Worm (Caenorhabditis elegans) whole organism, L4 larva: ENCODE measurements around the gene K09F6.7.

ENCODE experiments used
- F26F4.8 ChIP-seq: fragments of 200-800 bp; sonication (Bioruptor generic); conservative IDR thresholded peaks from 2 replicates; pipeline ENCODE4 v1.3.6; 2022; ENCODE audit warnings: missing genetic modification characterization, missing compliant biosample characterization
- F44E2.7 ChIP-seq: fragments of 200-800 bp; sonication (Bioruptor generic); IDR thresholded peaks from 2 replicates; pipeline ENCODE4 v2.1.2; 2022; ENCODE audit warnings: missing genetic modification characterization, missing compliant biosample characterization
- Y48G9A.11 ChIP-seq: fragments of 200-800 bp; sonication (Bioruptor generic); IDR thresholded peaks from 2 replicates; pipeline ENCODE4 v1.3.6; 2022; ENCODE audit warnings: missing genetic modification reagents, missing genetic modification characterization, missing compliant biosample characterization
- Y5F2A.4 ChIP-seq: fragments of 200-800 bp; sonication (Bioruptor generic); optimal IDR thresholded peaks from 2 replicates; lab custom pipeline; 2018; ENCODE audit warnings: mild to moderate bottlenecking, missing genetic modification characterization, missing compliant biosample characterization
- Y75B8A.6 ChIP-seq: fragments of 200-800 bp; sonication (Bioruptor generic); IDR thresholded peaks from 2 replicates; pipeline ENCODE4 v1.3.6; 2022; ENCODE audit warnings: missing genetic modification reagents, missing genetic modification characterization, missing compliant biosample characterization
- ZK337.2 ChIP-seq: fragments of 200-800 bp; sonication (Bioruptor generic); IDR thresholded peaks from 2 replicates; pipeline ENCODE4 v1.3.6; 2022; ENCODE audit warnings: missing genetic modification reagents, missing genetic modification characterization, missing compliant biosample characterization
- ZK546.5 ChIP-seq, 2 experiments: sonication (generic microtip); optimal IDR thresholded peaks; 2 replicates each; lab custom pipeline; 2017; ENCODE audit warnings: missing biosample characterization in 2 of 2, missing genetic modification characterization in 2 of 2
- aha-1 ChIP-seq: fragments of 150-350 bp; peaks from one replicate; lab custom pipeline; 2014; ENCODE audit warnings: missing biosample characterization, missing genetic modification characterization
- ama-1 ChIP-seq: fragments of 150-350 bp; optimal IDR thresholded peaks from 2 replicates; lab custom pipeline; 2014; ENCODE audit warnings: inconsistent platforms, mixed read lengths
- ceh-20 ChIP-seq: fragments of 200-800 bp; sonication (Bioruptor generic); IDR thresholded peaks from 2 replicates; pipeline ENCODE4 v1.3.6; 2022; ENCODE audit warnings: missing genetic modification reagents, missing genetic modification characterization, missing compliant biosample characterization
- ceh-28 ChIP-seq: fragments of 150-350 bp; optimal IDR thresholded peaks from 2 replicates; lab custom pipeline; 2014; ENCODE audit warnings: missing biosample characterization, missing genetic modification reagents, missing genetic modification characterization
- ceh-32 ChIP-seq: sonication (generic microtip); optimal IDR thresholded peaks from 2 replicates; lab custom pipeline; 2016; ENCODE audit warnings: mild to moderate bottlenecking, missing genetic modification characterization, missing compliant biosample characterization; ENCODE audit not compliant: poor library complexity
- ces-1 ChIP-seq: fragments of 150-350 bp; sonication (generic microtip); optimal IDR thresholded peaks from 4 replicates; lab custom pipeline; 2014; ENCODE audit warnings: missing biosample characterization, missing genetic modification reagents, missing genetic modification characterization
- daf-12 ChIP-seq: fragments of 150-350 bp; optimal IDR thresholded peaks from 2 replicates; lab custom pipeline; 2014; ENCODE audit warnings: missing biosample characterization, missing genetic modification reagents, missing genetic modification characterization
- daf-16 ChIP-seq, 3 experiments: sonication (generic microtip); optimal IDR thresholded peaks; 2 replicates each; lab custom pipeline; 2016 to 2017; ENCODE audit warnings: missing genetic modification characterization in 3 of 3, missing genetic modification reagents in 3 of 3, mild to moderate bottlenecking in 2 of 3, missing compliant biosample characterization in 2 of 3, missing biosample characterization in 1 of 3, moderate library complexity in 1 of 3
- dmd-6 ChIP-seq: fragments of 200-800 bp; sonication (Bioruptor generic); IDR thresholded peaks from 2 replicates; pipeline ENCODE4 v1.3.6; 2022; ENCODE audit warnings: missing genetic modification reagents, missing genetic modification characterization, missing compliant biosample characterization
- dve-1 ChIP-seq: sonication (generic microtip); optimal IDR thresholded peaks from 2 replicates; lab custom pipeline; 2017; ENCODE audit warnings: antibody characterized with exemption, mild to moderate bottlenecking, missing genetic modification characterization, missing compliant biosample characterization; ENCODE audit not compliant: insufficient read depth
- fos-1 ChIP-seq: fragments of 150-350 bp; optimal IDR thresholded peaks from 2 replicates; lab custom pipeline; 2014; ENCODE audit warnings: missing biosample characterization, missing genetic modification characterization
- hlh-11 ChIP-seq: fragments of 200-800 bp; sonication (Bioruptor generic); optimal IDR thresholded peaks from 2 replicates; lab custom pipeline; 2018; ENCODE audit warnings: mild to moderate bottlenecking, missing genetic modification characterization, missing compliant biosample characterization
- hlh-30 ChIP-seq: sonication (generic microtip); optimal IDR thresholded peaks from 2 replicates; lab custom pipeline; 2017; ENCODE audit warnings: antibody characterized with exemption, mild to moderate bottlenecking, missing genetic modification characterization, missing compliant biosample characterization; ENCODE audit not compliant: insufficient read depth
- hmg-1.1 ChIP-seq: fragments of 200-800 bp; sonication (Bioruptor generic); IDR thresholded peaks from 2 replicates; pipeline ENCODE4 v1.3.6; 2022; ENCODE audit warnings: missing genetic modification reagents, missing genetic modification characterization, missing compliant biosample characterization
- lin-1 ChIP-seq: fragments of 200-800 bp; sonication (Bioruptor generic); IDR thresholded peaks from 2 replicates; pipeline ENCODE4 v1.3.6; 2022; ENCODE audit warnings: missing genetic modification reagents, missing genetic modification characterization, missing compliant biosample characterization
- lsy-2 ChIP-seq, 2 experiments: fragments of 150-350 bp in 1 of 2; sonication (generic microtip) in 1 of 2; optimal IDR thresholded peaks; 2 replicates each; lab custom pipeline; 2014 to 2017; ENCODE audit warnings: missing biosample characterization in 2 of 2, missing genetic modification characterization in 2 of 2
- madf-5 ChIP-seq, 2 experiments: fragments of 200-800 bp; sonication (Bioruptor generic); IDR thresholded peaks; 2 replicates each; pipeline ENCODE4 v1.3.6; 2022; ENCODE audit warnings: missing compliant biosample characterization in 2 of 2, missing genetic modification characterization in 2 of 2
- mdl-1 ChIP-seq, 2 experiments: fragments of 150-350 bp in 1 of 2; sonication (generic microtip) in 1 of 2; optimal IDR thresholded peaks; 2 replicates each; lab custom pipeline; 2014 to 2017; ENCODE audit warnings: missing biosample characterization in 2 of 2, missing genetic modification characterization in 2 of 2
- mdt-29 ChIP-seq: fragments of 200-800 bp; sonication (Bioruptor generic); IDR thresholded peaks from 2 replicates; pipeline ENCODE4 v1.3.6; 2022; ENCODE audit warnings: missing genetic modification reagents, missing genetic modification characterization, missing compliant biosample characterization
- mxl-3 ChIP-seq: fragments of 200-800 bp; sonication (Bioruptor generic); optimal IDR thresholded peaks from 2 replicates; lab custom pipeline; 2018; ENCODE audit warnings: mild to moderate bottlenecking, missing genetic modification characterization, missing compliant biosample characterization
- nhr-25 ChIP-seq: sonication (generic microtip); optimal IDR thresholded peaks from 2 replicates; lab custom pipeline; 2017; ENCODE audit warnings: missing genetic modification characterization, mild to moderate bottlenecking, missing compliant biosample characterization, antibody characterized with exemption, moderate library complexity, borderline replicate concordance; ENCODE audit not compliant: insufficient read depth
- nhr-28 ChIP-seq: fragments of 150-350 bp; optimal IDR thresholded peaks from 2 replicates; lab custom pipeline; 2014; ENCODE audit warnings: missing biosample characterization, missing genetic modification characterization
- nhr-41 ChIP-seq: fragments of 200-800 bp; sonication (Bioruptor generic); IDR thresholded peaks from 2 replicates; pipeline ENCODE4 v1.3.6; 2022; ENCODE audit warnings: missing genetic modification reagents, missing genetic modification characterization, missing compliant biosample characterization
- nhr-6 ChIP-seq: fragments of 150-350 bp; optimal IDR thresholded peaks from 2 replicates; lab custom pipeline; 2014; ENCODE audit warnings: missing biosample characterization, missing genetic modification characterization
- nhr-76 ChIP-seq: fragments of 150-350 bp; optimal IDR thresholded peaks from 2 replicates; lab custom pipeline; 2014; ENCODE audit warnings: missing biosample characterization, missing genetic modification characterization
- nhr-77 ChIP-seq: fragments of 150-350 bp; optimal IDR thresholded peaks from 2 replicates; lab custom pipeline; 2014; ENCODE audit warnings: missing biosample characterization, missing genetic modification characterization
- pha-4 ChIP-seq, 2 experiments: fragments of 150-350 bp in 1 of 2; fragments of 200-800 bp in 1 of 2; sonication (Bioruptor generic) in 1 of 2; IDR thresholded peaks in 1 of 2; optimal IDR thresholded peaks in 1 of 2; 2 replicates each; pipeline versions ENCODE4 v1.3.6 to Lab custom; 2014 to 2022; ENCODE audit warnings: missing genetic modification characterization in 2 of 2, missing genetic modification reagents in 2 of 2, missing biosample characterization in 1 of 2, missing compliant biosample characterization in 1 of 2
- php-3 ChIP-seq: fragments of 200-800 bp; sonication (Bioruptor generic); IDR thresholded peaks from 2 replicates; pipeline ENCODE4 v1.3.6; 2022; ENCODE audit warnings: missing genetic modification reagents, missing genetic modification characterization, missing compliant biosample characterization
- pqm-1 ChIP-seq: sonication (generic microtip); optimal IDR thresholded peaks from 2 replicates; lab custom pipeline; 2017; ENCODE audit warnings: missing biosample characterization, missing genetic modification characterization
- rbr-2 ChIP-seq: sonication (generic microtip); optimal IDR thresholded peaks from 2 replicates; lab custom pipeline; 2016; ENCODE audit warnings: missing genotype, missing genetic modification characterization, missing compliant biosample characterization
- sdz-12 ChIP-seq: fragments of 200-800 bp; sonication (Bioruptor generic); optimal IDR thresholded peaks from 2 replicates; lab custom pipeline; 2018; ENCODE audit warnings: mild to moderate bottlenecking, missing genetic modification characterization, missing compliant biosample characterization
- tag-97 ChIP-seq: fragments of 200-800 bp; sonication (Bioruptor generic); IDR thresholded peaks from 2 replicates; pipeline ENCODE4 v1.3.6; 2022; ENCODE audit warnings: missing genetic modification characterization, missing compliant biosample characterization
- tra-1 ChIP-seq: fragments of 200-800 bp; sonication (Bioruptor generic); IDR thresholded peaks from 2 replicates; pipeline ENCODE4 v1.3.6; 2022; ENCODE audit warnings: missing genetic modification reagents, missing genetic modification characterization, missing compliant biosample characterization
- unc-130 ChIP-seq: sonication (generic microtip); optimal IDR thresholded peaks from 2 replicates; lab custom pipeline; 2016; ENCODE audit warnings: missing genetic modification reagents, missing genetic modification characterization, missing compliant biosample characterization
- unc-62 ChIP-seq, 3 experiments: fragments of 150-350 bp in 1 of 3; sonication (generic microtip); optimal IDR thresholded peaks in 2 of 3; peaks in 1 of 3; 1 replicate in 1 of 3; 2 replicates in 2 of 3; lab custom pipeline; 2014 to 2017; ENCODE audit warnings: missing biosample characterization in 3 of 3, missing genetic modification characterization in 3 of 3, missing genetic modification reagents in 3 of 3, missing genotype in 1 of 3
- vab-7 ChIP-seq: fragments of 200-800 bp; sonication (Bioruptor generic); IDR thresholded peaks from 2 replicates; pipeline ENCODE4 v1.3.6; 2022; ENCODE audit warnings: missing genetic modification reagents, missing genetic modification characterization, missing compliant biosample characterization
- zag-1 ChIP-seq: fragments of 150-350 bp; optimal IDR thresholded peaks from 2 replicates; lab custom pipeline; 2014; ENCODE audit warnings: missing biosample characterization, missing genetic modification characterization
- zfp-2 ChIP-seq: sonication (generic microtip); optimal IDR thresholded peaks from 2 replicates; lab custom pipeline; 2016; ENCODE audit warnings: mild to moderate bottlenecking, missing genetic modification characterization, missing compliant biosample characterization
- zip-2 ChIP-seq: fragments of 150-350 bp; optimal IDR thresholded peaks from 2 replicates; lab custom pipeline; 2014; ENCODE audit warnings: missing biosample characterization, missing genetic modification characterization
- ztf-11 ChIP-seq: fragments of 150-350 bp; optimal IDR thresholded peaks from 2 replicates; lab custom pipeline; 2014; ENCODE audit warnings: missing biosample characterization, missing genetic modification characterization
- ztf-7 ChIP-seq: fragments of 150-350 bp; optimal IDR thresholded peaks from 2 replicates; lab custom pipeline; 2014; ENCODE audit warnings: missing biosample characterization, missing genetic modification characterization

The K09F6.7 gene

DNA sequence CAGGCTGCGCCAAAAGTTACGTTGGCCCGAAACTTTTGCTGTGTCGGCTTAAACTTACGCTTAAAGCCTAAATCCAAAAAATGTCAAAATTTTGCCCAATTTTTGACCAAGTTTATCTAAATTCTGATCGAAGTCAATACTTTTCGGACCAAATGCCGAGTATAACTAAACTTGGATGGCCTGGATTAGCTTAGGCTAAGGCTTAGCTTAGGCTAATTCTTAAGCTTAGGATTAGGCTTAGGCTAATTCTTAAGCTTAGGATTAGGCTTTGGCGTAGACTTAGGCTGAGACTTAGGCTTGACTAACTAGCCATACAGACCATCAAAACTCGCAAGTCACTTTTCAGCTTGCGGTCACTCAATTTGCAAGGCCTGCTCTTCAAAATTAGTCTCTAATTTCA, 44.2 kb upstream of the K09F6.7 start:
- TF ChIP-seq ceh-28 (tag; lab: Kevin White, UChicago) (no peak), unc-62 (GFP tag; optimal IDR thresholded peaks at IDR 0.05 in 1 of 2; lab: Kevin White, UChicago) (peak in 1 of 2 experiments; percentile 19), unc-62 (tag; optimal IDR thresholded peaks at IDR 0.05; lab: Kevin White, UChicago) (no peak)

DNA sequence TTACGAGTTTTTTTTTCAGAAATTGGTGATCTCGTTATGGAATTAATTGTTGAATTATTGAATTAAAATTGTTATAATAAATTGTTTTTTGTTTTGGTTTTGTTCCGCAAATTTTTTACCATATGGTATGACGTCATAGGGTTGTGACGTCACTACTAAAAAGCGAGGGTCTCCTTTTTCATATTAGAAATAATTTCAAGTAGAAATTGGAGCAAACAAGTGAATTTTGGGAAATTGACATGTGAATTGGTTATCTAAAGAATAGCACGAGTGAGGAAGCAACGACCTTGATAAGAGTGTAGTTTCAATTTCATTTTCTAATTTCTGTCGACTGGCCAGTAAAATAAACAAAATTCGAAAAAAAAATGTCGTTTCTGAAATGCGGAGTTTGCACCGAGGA, 43.6 kb upstream of the K09F6.7 start, which contains the start of gene F43C11.7:
Gene F43C11.7, plus strand, starts transcription at position 326 of the 400 bp plus-strand sequence.
- no peak for TF ChIP-seq daf-16 (GFP tag; optimal IDR thresholded peaks at IDR 0.05; lab: Kevin White, UChicago)
- peak; percentile 63 for TF ChIP-seq daf-16 (tag; optimal IDR thresholded peaks at IDR 0.05; lab: Kevin White, UChicago)
- TF ChIP-seq ZK546.5 (tag; optimal IDR thresholded peaks at IDR 0.05; lab: Kevin White, UChicago) = no peak
- TF ChIP-seq ceh-20 (GFP tag; lab: Robert Waterston, UW) = no peak
- TF ChIP-seq zag-1 (tag; lab: Kevin White, UChicago) = no peak
- no peak for TF ChIP-seq tra-1 (GFP tag; lab: Robert Waterston, UW)
- TF ChIP-seq mdt-29 (GFP tag; lab: Robert Waterston, UW) = no peak
- no peak for TF ChIP-seq rbr-2 (tag; lab: Kevin White, UChicago)
- TF ChIP-seq lin-1 = no peak
- no peak for TF ChIP-seq vab-7 (GFP tag; lab: Robert Waterston, UW)
- no peak for TF ChIP-seq madf-5 (GFP tag; IDR thresholded peaks at IDR 0.05; lab: Robert Waterston, UW)
- no peak for TF ChIP-seq Y48G9A.11 (GFP tag; lab: Robert Waterston, UW)
- TF ChIP-seq ces-1 (GFP tag; lab: Kevin White, UChicago) = no peak
- no peak for TF ChIP-seq hmg-1.1
- peak; percentile 82 for TF ChIP-seq nhr-28
- TF ChIP-seq F44E2.7 = no peak
- peak in 1 of 2 experiments; percentile 35 for TF ChIP-seq mdl-1 (tag; optimal IDR thresholded peaks at IDR 0.05; lab: Kevin White, UChicago)
- peak; percentile 69 for TF ChIP-seq nhr-77
- TF ChIP-seq hlh-30 (tag; lab: Kevin White, UChicago) = peak; percentile 52
- TF ChIP-seq mxl-3 (GFP tag; lab: Kevin White, UChicago) = no peak
- TF ChIP-seq F26F4.8 (GFP tag; lab: Robert Waterston, UW) = no peak
- TF ChIP-seq ztf-11 (tag; lab: Kevin White, UChicago) = no peak
- TF ChIP-seq dmd-6 (GFP tag; lab: Robert Waterston, UW) = peak; percentile 71
- peak; percentile 56 for TF ChIP-seq dve-1 (tag; lab: Kevin White, UChicago)
- TF ChIP-seq unc-62 (GFP tag; optimal IDR thresholded peaks at IDR 0.05 in 1 of 2; lab: Kevin White, UChicago) = no peak
- no peak for TF ChIP-seq unc-62 (tag; optimal IDR thresholded peaks at IDR 0.05; lab: Kevin White, UChicago)
- TF ChIP-seq lsy-2 (tag; optimal IDR thresholded peaks at IDR 0.05; lab: Kevin White, UChicago) = no peak
- no peak for TF ChIP-seq Y5F2A.4 (GFP tag; lab: Kevin White, UChicago)
- TF ChIP-seq daf-12 (tag; lab: Kevin White, UChicago) = no peak
- TF ChIP-seq unc-130 (GFP tag; lab: Kevin White, UChicago) = no peak
- no peak for TF ChIP-seq nhr-76
- TF ChIP-seq pqm-1 (tag; lab: Kevin White, UChicago) = peak; percentile 80
- no peak for TF ChIP-seq zfp-2 (tag; lab: Kevin White, UChicago)
- TF ChIP-seq hlh-11 = peak; percentile 58
- TF ChIP-seq ceh-28 (tag; lab: Kevin White, UChicago) = no peak
- TF ChIP-seq tag-97 (GFP tag; lab: Robert Waterston, UW) = no peak
- TF ChIP-seq zip-2 (tag; lab: Kevin White, UChicago) = no peak
- no peak for TF ChIP-seq Y75B8A.6 (GFP tag; lab: Robert Waterston, UW)
- TF ChIP-seq sdz-12 (GFP tag; lab: Kevin White, UChicago) = no peak
- TF ChIP-seq ZK337.2 = no peak
- no peak for TF ChIP-seq nhr-25
- TF ChIP-seq pha-4 (GFP tag; IDR thresholded peaks at IDR 0.05; lab: Robert Waterston, UW) = no peak
- no peak for TF ChIP-seq pha-4 (tag; optimal IDR thresholded peaks at IDR 0.05; lab: Kevin White, UChicago)
- TF ChIP-seq php-3 (GFP tag; lab: Robert Waterston, UW) = 0 out of 2 replicates have a peak, but pooled peaks have one; percentile 19
- no peak for TF ChIP-seq nhr-41
- no peak for TF ChIP-seq ama-1 (lab: Kevin White, UChicago)
- no peak for TF ChIP-seq nhr-6 (tag; lab: Kevin White, UChicago)
- no peak for TF ChIP-seq ceh-32 (tag; lab: Kevin White, UChicago)
- TF ChIP-seq ztf-7 = no peak
- TF ChIP-seq fos-1 (tag; lab: Kevin White, UChicago) = no peak
- TF ChIP-seq aha-1 (tag; lab: Kevin White, UChicago) = no peak
